Worm (Caenorhabditis elegans) whole organism, L4 larva: ENCODE data around the gene F53B3.5.
A peak's percentile ranks its signal among the peaks of the same experiment; 100 is the strongest.

Source experiments
- F10B5.3 ChIP-seq: sonication (generic microtip); optimal IDR thresholded peaks from 2 replicates; lab custom pipeline; 2016; ENCODE audit warnings: mild to moderate bottlenecking, missing genetic modification characterization, missing compliant biosample characterization
- ZK337.2 ChIP-seq: fragments of 200-800 bp; sonication (Bioruptor generic); IDR thresholded peaks from 2 replicates; pipeline ENCODE4 v1.3.6; 2022; ENCODE audit warnings: missing genetic modification reagents, missing genetic modification characterization, missing compliant biosample characterization
- arid-1 ChIP-seq: fragments of 200-800 bp; sonication (Bioruptor generic); conservative IDR thresholded peaks from 2 replicates; pipeline ENCODE4 v1.3.6; 2022; ENCODE audit warnings: missing genetic modification reagents, missing genetic modification characterization, missing compliant biosample characterization
- ceh-28 ChIP-seq: fragments of 150-350 bp; optimal IDR thresholded peaks from 2 replicates; lab custom pipeline; 2014; ENCODE audit warnings: missing biosample characterization, missing genetic modification reagents, missing genetic modification characterization
- ceh-32 ChIP-seq: sonication (generic microtip); optimal IDR thresholded peaks from 2 replicates; lab custom pipeline; 2016; ENCODE audit warnings: mild to moderate bottlenecking, missing genetic modification characterization, missing compliant biosample characterization; ENCODE audit not compliant: poor library complexity
- ceh-44 ChIP-seq: fragments of 200-800 bp; sonication (Bioruptor generic); IDR thresholded peaks from 2 replicates; pipeline ENCODE4 v1.3.6; 2022; ENCODE audit warnings: missing genetic modification reagents, missing genetic modification characterization, missing compliant biosample characterization
- cey-2 ChIP-seq: sonication (generic microtip); optimal IDR thresholded peaks from 3 replicates; lab custom pipeline; 2017; ENCODE audit warnings: missing genetic modification characterization, mild to moderate bottlenecking, missing compliant biosample characterization, antibody characterized with exemption, borderline replicate concordance; ENCODE audit not compliant: insufficient read depth
- daf-12 ChIP-seq: fragments of 150-350 bp; optimal IDR thresholded peaks from 2 replicates; lab custom pipeline; 2014; ENCODE audit warnings: missing biosample characterization, missing genetic modification reagents, missing genetic modification characterization
- dmd-6 ChIP-seq: fragments of 200-800 bp; sonication (Bioruptor generic); IDR thresholded peaks from 2 replicates; pipeline ENCODE4 v1.3.6; 2022; ENCODE audit warnings: missing genetic modification reagents, missing genetic modification characterization, missing compliant biosample characterization
- dmd-8 ChIP-seq: fragments of 200-800 bp; sonication (Bioruptor generic); IDR thresholded peaks from 2 replicates; pipeline ENCODE4 v1.3.6; 2022; ENCODE audit warnings: missing genetic modification characterization, missing compliant biosample characterization
- dmd-9 ChIP-seq: fragments of 200-800 bp; sonication (Bioruptor generic); IDR thresholded peaks from 2 replicates; pipeline ENCODE4 v1.3.6; 2022; ENCODE audit warnings: missing genetic modification reagents, missing genetic modification characterization, missing compliant biosample characterization
- duxl-1 ChIP-seq: sonication (generic microtip); optimal IDR thresholded peaks from 2 replicates; lab custom pipeline; 2016; ENCODE audit warnings: mild to moderate bottlenecking, missing genetic modification characterization, moderate library complexity, missing compliant biosample characterization; ENCODE audit not compliant: poor library complexity
- egl-27 ChIP-seq: sonication (generic microtip); optimal IDR thresholded peaks from 3 replicates; lab custom pipeline; 2017; ENCODE audit warnings: missing biosample characterization, missing genetic modification reagents, missing genetic modification characterization
- egl-43 ChIP-seq: fragments of 200-800 bp; sonication (Bioruptor generic); IDR thresholded peaks from 2 replicates; pipeline ENCODE4 v1.3.6; 2022; ENCODE audit warnings: missing genetic modification reagents, missing genetic modification characterization, missing compliant biosample characterization
- gei-8 ChIP-seq: fragments of 200-800 bp; sonication (Bioruptor generic); optimal IDR thresholded peaks from 2 replicates; lab custom pipeline; 2018; ENCODE audit warnings: mild to moderate bottlenecking, missing genetic modification characterization, missing compliant biosample characterization
- hlh-30 ChIP-seq: sonication (generic microtip); optimal IDR thresholded peaks from 2 replicates; lab custom pipeline; 2017; ENCODE audit warnings: antibody characterized with exemption, mild to moderate bottlenecking, missing genetic modification characterization, missing compliant biosample characterization; ENCODE audit not compliant: insufficient read depth
- lin-1 ChIP-seq: fragments of 200-800 bp; sonication (Bioruptor generic); IDR thresholded peaks from 2 replicates; pipeline ENCODE4 v1.3.6; 2022; ENCODE audit warnings: missing genetic modification reagents, missing genetic modification characterization, missing compliant biosample characterization
- lin-13 ChIP-seq: fragments of 150-350 bp; optimal IDR thresholded peaks from 2 replicates; lab custom pipeline; 2014; ENCODE audit warnings: missing biosample characterization, missing genetic modification reagents, missing genetic modification characterization
- lin-29 ChIP-seq: fragments of 200-800 bp; sonication (Bioruptor generic); IDR thresholded peaks from 2 replicates; pipeline ENCODE4 v1.3.6; 2022; ENCODE audit warnings: missing genetic modification reagents, missing genetic modification characterization, missing compliant biosample characterization
- lsy-2 ChIP-seq, 2 experiments: fragments of 150-350 bp in 1 of 2; sonication (generic microtip) in 1 of 2; optimal IDR thresholded peaks; 2 replicates each; lab custom pipeline; 2014 to 2017; ENCODE audit warnings: missing biosample characterization in 2 of 2, missing genetic modification characterization in 2 of 2
- mxl-2 ChIP-seq: fragments of 200-800 bp; sonication (Bioruptor generic); conservative IDR thresholded peaks from 2 replicates; pipeline ENCODE4 v1.3.6; 2022; ENCODE audit warnings: missing genetic modification reagents, missing genetic modification characterization, missing compliant biosample characterization
- nhr-11 ChIP-seq: fragments of 150-350 bp; optimal IDR thresholded peaks from 2 replicates; lab custom pipeline; 2014; ENCODE audit warnings: missing biosample characterization, missing genetic modification characterization
- nhr-25 ChIP-seq: sonication (generic microtip); optimal IDR thresholded peaks from 2 replicates; lab custom pipeline; 2017; ENCODE audit warnings: missing genetic modification characterization, mild to moderate bottlenecking, missing compliant biosample characterization, antibody characterized with exemption, moderate library complexity, borderline replicate concordance; ENCODE audit not compliant: insufficient read depth
- nhr-76 ChIP-seq: fragments of 150-350 bp; optimal IDR thresholded peaks from 2 replicates; lab custom pipeline; 2014; ENCODE audit warnings: missing biosample characterization, missing genetic modification characterization
- rbr-2 ChIP-seq: sonication (generic microtip); optimal IDR thresholded peaks from 2 replicates; lab custom pipeline; 2016; ENCODE audit warnings: missing genotype, missing genetic modification characterization, missing compliant biosample characterization
- sdz-12 ChIP-seq: fragments of 200-800 bp; sonication (Bioruptor generic); optimal IDR thresholded peaks from 2 replicates; lab custom pipeline; 2018; ENCODE audit warnings: mild to moderate bottlenecking, missing genetic modification characterization, missing compliant biosample characterization
- spr-3 ChIP-seq: fragments of 200-800 bp; sonication (Bioruptor generic); optimal IDR thresholded peaks from 2 replicates; lab custom pipeline; 2018; ENCODE audit warnings: mild to moderate bottlenecking, missing genetic modification characterization, missing compliant biosample characterization
- unc-62 ChIP-seq, 3 experiments: fragments of 150-350 bp in 1 of 3; sonication (generic microtip); optimal IDR thresholded peaks in 2 of 3; peaks in 1 of 3; 1 replicate in 1 of 3; 2 replicates in 2 of 3; lab custom pipeline; 2014 to 2017; ENCODE audit warnings: missing biosample characterization in 3 of 3, missing genetic modification characterization in 3 of 3, missing genetic modification reagents in 3 of 3, missing genotype in 1 of 3
- zfp-3 ChIP-seq: fragments of 200-800 bp; sonication (Bioruptor generic); conservative IDR thresholded peaks from 2 replicates; pipeline ENCODE4 v1.3.6; 2022; ENCODE audit warnings: missing genetic modification reagents, missing genetic modification characterization, missing compliant biosample characterization
- zip-2 ChIP-seq: fragments of 150-350 bp; optimal IDR thresholded peaks from 2 replicates; lab custom pipeline; 2014; ENCODE audit warnings: missing biosample characterization, missing genetic modification characterization

F53B3.5 gene

DNA sequence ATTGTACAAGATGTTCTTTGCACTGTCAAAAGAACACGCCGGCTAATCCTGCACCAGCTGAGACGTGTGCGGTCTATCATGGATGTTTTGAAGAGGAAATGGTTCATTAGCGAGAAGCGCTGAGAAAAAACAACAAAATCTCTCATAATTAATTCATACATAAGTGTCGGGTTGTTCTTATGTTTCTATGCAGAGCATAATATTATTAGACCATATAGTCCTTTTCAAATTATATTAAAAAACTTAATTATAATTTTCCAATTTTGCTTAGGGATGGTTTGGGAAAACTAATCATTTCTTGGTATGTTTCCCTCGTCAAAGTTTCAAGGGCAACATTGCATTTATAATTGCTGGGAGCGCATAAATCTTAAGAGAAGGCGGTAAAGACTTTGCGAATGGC, 42.4 kb upstream of the F53B3.5 start:
- no peak for TF ChIP-seq nhr-11 (tag; lab: Kevin White, UChicago)
- no peak for TF ChIP-seq duxl-1 (tag; lab: Kevin White, UChicago)
- TF ChIP-seq arid-1: no peak
- no peak for TF ChIP-seq rbr-2
- TF ChIP-seq egl-27 (tag; lab: Kevin White, UChicago): no peak
- no peak for TF ChIP-seq cey-2 (tag; lab: Kevin White, UChicago)
- no peak for TF ChIP-seq daf-12
- no peak for TF ChIP-seq sdz-12 (GFP tag; lab: Kevin White, UChicago)
- TF ChIP-seq lsy-2 (tag; optimal IDR thresholded peaks at IDR 0.05; lab: Kevin White, UChicago): no peak
- no peak for TF ChIP-seq mxl-2 (GFP tag; lab: Robert Waterston, UW)
- TF ChIP-seq spr-3 (GFP tag; lab: Kevin White, UChicago): no peak
- TF ChIP-seq dmd-9 (GFP tag; lab: Robert Waterston, UW): no peak

DNA sequence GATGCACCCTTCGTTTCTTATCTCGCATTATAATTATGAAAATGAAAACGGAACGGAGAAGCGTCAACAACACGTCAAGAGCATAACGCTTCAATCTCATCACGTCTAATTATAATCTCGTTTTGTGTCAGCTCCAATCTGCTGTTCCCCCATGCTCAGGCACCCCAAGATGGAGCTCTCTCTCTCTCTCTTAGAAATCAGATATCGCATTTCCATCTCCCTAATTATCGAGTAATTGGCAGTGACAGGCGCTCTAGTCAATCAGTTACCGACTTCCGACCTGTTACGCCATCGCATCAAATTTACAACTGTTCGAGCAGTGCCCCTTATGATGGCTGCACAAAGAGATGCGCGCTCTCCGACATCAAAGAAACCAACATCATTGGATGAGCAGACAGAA, 41.1 kb upstream of the F53B3.5 start:
- TF ChIP-seq zip-2 (tag; lab: Kevin White, UChicago) (no peak), F10B5.3 (tag; lab: Kevin White, UChicago) (no peak), unc-62 (GFP tag; optimal IDR thresholded peaks at IDR 0.05 in 1 of 2; lab: Kevin White, UChicago) (peak in 1 of 2 experiments; percentile 33), unc-62 (tag; optimal IDR thresholded peaks at IDR 0.05; lab: Kevin White, UChicago) (no peak), ceh-28 (tag; lab: Kevin White, UChicago) (no peak), zfp-3 (GFP tag; lab: Robert Waterston, UW) (no peak), gei-8 (GFP tag; lab: Kevin White, UChicago) (no peak)

DNA sequence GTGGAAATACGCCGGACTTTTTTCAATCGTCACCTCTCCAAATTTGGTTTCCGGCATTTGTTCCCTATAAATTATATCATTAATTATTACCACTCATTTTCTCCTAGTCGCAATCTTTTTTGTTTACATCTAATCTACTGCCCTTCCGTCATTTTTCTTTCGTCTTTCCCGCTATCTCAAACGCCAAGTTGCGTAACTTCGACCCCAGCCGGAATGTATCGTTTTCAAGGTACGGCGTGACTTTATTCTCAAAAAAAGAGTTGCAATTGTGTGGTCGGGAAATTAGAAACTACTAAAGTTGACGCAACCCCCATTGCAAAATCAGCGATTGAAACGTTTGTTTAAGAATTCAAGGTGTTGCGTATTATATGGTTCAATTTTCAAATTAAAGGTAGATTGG, 40.1 kb upstream of the F53B3.5 start:
- TF ChIP-seq nhr-76 (tag; lab: Kevin White, UChicago): no peak
- no peak for TF ChIP-seq hlh-30
- TF ChIP-seq lin-13 (GFP tag; lab: Kevin White, UChicago): no peak
- no peak for TF ChIP-seq ceh-44
- TF ChIP-seq ceh-32 (tag; lab: Kevin White, UChicago): no peak
- TF ChIP-seq lin-1 (GFP tag; lab: Robert Waterston, UW): no peak
- TF ChIP-seq dmd-8 (GFP tag; lab: Robert Waterston, UW): no peak
- TF ChIP-seq nhr-25 (tag; lab: Kevin White, UChicago): no peak
- TF ChIP-seq dmd-9 (GFP tag; lab: Robert Waterston, UW): no peak
- TF ChIP-seq dmd-6: no peak

DNA sequence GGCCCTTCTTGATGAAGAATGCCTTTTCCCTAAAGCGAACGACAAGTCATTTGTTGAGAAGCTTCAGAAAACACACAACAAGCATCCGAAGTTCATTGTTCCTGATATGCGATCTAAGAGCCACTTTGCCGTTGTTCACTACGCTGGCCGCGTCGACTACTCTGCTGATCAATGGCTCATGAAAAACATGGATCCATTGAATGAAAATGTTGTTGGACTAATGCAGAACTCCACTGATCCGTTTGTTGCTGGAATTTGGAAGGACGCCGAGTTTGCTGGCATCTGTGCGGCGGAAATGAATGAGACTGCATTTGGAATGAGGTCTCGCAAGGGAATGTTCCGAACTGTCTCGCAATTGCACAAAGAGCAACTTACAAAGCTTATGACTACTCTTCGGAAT, 33.3 kb upstream of the F53B3.5 start:
- TF ChIP-seq egl-43 (no peak), ZK337.2 (GFP tag; lab: Robert Waterston, UW) (no peak), unc-62 (GFP tag; optimal IDR thresholded peaks at IDR 0.05 in 1 of 2; lab: Kevin White, UChicago) (peak in 1 of 2 experiments; percentile 91), unc-62 (tag; optimal IDR thresholded peaks at IDR 0.05; lab: Kevin White, UChicago) (no peak)

DNA sequence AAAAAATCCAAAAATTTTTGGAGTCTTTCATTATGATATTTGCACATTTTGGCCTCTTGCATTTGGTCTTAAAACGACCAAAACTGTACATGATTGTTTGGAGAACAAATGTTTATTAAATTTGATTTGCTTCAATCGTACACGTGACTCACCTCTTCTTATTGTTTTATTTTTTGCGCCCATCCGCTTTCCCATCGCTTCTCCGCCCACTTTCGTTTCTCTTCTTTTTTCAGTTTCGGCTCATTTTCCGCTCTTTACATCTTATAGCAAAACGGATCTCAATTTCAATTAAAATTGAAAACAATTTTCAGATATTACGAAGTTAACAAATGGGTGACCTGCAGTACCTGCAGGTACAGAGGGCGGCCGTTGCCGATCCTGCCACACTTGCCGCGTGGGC, 29.8 kb upstream of the F53B3.5 start, which contains the start of gene nmy-1:
TSS of gene nmy-1 (plus strand) at position 301 of the 400 bp plus-strand sequence.
- 0 out of 2 replicates have a peak, but pooled peaks have one; percentile 9 for TF ChIP-seq egl-43
- TF ChIP-seq lin-29 (GFP tag; lab: Robert Waterston, UW): no peak
